Fruit fly (Drosophila melanogaster) whole organism, embryonic: ENCODE data around the gene CAH6.

Source experiments
- CG10274 ChIP-seq: fragments of 200-800 bp; sonication (Bioruptor generic); optimal IDR thresholded peaks from 3 replicates; lab custom pipeline; 2017; ENCODE audit warnings: missing biosample characterization, mild to moderate bottlenecking, missing genetic modification characterization
- CG12155 ChIP-seq: fragments of 200-800 bp; sonication (Bioruptor generic); optimal IDR thresholded peaks from 3 replicates; lab custom pipeline; 2016; ENCODE audit warnings: missing biosample characterization, missing genetic modification characterization
- CG12942 ChIP-seq: fragments of 200-800 bp; sonication (Bioruptor generic); optimal IDR thresholded peaks from 3 replicates; lab custom pipeline; 2016; ENCODE audit warnings: missing biosample characterization, missing genetic modification characterization
- CG14860 ChIP-seq: fragments of 200-800 bp; sonication (Bioruptor generic); IDR thresholded peaks from 3 replicates; pipeline ENCODE4 v1.3.6; 2022; ENCODE audit warnings: missing biosample characterization, missing genetic modification characterization; ENCODE audit not compliant: partially characterized antibody
- CG15269 ChIP-seq: fragments of 200-800 bp; sonication (Bioruptor generic); optimal IDR thresholded peaks from 2 replicates; lab custom pipeline; 2018; ENCODE audit warnings: missing biosample characterization, mild to moderate bottlenecking, missing genetic modification characterization, moderate library complexity
- CG18262 ChIP-seq: fragments of 200-800 bp; optimal IDR thresholded peaks from 3 replicates; lab custom pipeline; 2019; ENCODE audit warnings: missing biosample characterization, mild to moderate bottlenecking, missing genetic modification characterization, moderate library complexity
- CG18599 ChIP-seq: fragments of 200-800 bp; sonication (Bioruptor generic); optimal IDR thresholded peaks from 3 replicates; lab custom pipeline; 2017; ENCODE audit warnings: missing biosample characterization, missing genetic modification characterization, mild to moderate bottlenecking, moderate library complexity, missing genetic modification reagents
- CG2889 ChIP-seq: fragments of 200-800 bp; sonication (Bioruptor generic); IDR thresholded peaks from 3 replicates; pipeline ENCODE4 v1.3.6; 2022; ENCODE audit warnings: missing biosample characterization, missing genetic modification characterization
- CG33213 ChIP-seq: fragments of 200-800 bp; sonication (Bioruptor generic); optimal IDR thresholded peaks from 3 replicates; lab custom pipeline; 2016; ENCODE audit warnings: missing biosample characterization, missing genetic modification characterization
- CG4424 ChIP-seq: fragments of 200-800 bp; sonication (Bioruptor generic); optimal IDR thresholded peaks from 3 replicates; lab custom pipeline; 2016; ENCODE audit warnings: missing biosample characterization, missing genetic modification characterization
- CG6175 ChIP-seq: fragments of 200-800 bp; sonication (Bioruptor generic); IDR thresholded peaks from 3 replicates; pipeline ENCODE4 v1.3.6; 2022; ENCODE audit warnings: missing biosample characterization, missing genetic modification characterization
- CG6254 ChIP-seq: fragments of 200-800 bp; sonication (Bioruptor generic); optimal IDR thresholded peaks from 3 replicates; lab custom pipeline; 2017; ENCODE audit warnings: mild to moderate bottlenecking, missing biosample characterization, missing genetic modification reagents, missing genetic modification characterization
- CG6683 ChIP-seq: fragments of 200-800 bp; sonication (Bioruptor generic); optimal IDR thresholded peaks from 2 replicates; lab custom pipeline; 2017; ENCODE audit warnings: missing biosample characterization, mild to moderate bottlenecking, missing genetic modification characterization, missing genetic modification reagents
- CG6689 ChIP-seq: fragments of 200-800 bp; sonication (Bioruptor generic); IDR thresholded peaks from 2 replicates; pipeline ENCODE4 v1.3.6; 2022; ENCODE audit warnings: missing biosample characterization, missing genetic modification characterization
- CG8924 ChIP-seq: fragments of 200-800 bp; optimal IDR thresholded peaks from 3 replicates; lab custom pipeline; 2019; ENCODE audit warnings: missing biosample characterization, mild to moderate bottlenecking, missing genetic modification characterization, moderate library complexity
- CHES-1-like ChIP-seq: fragments of 200-800 bp; sonication (Bioruptor generic); optimal IDR thresholded peaks from 2 replicates; lab custom pipeline; 2016; ENCODE audit warnings: missing biosample characterization, missing genetic modification characterization
- CTCF ChIP-seq: fragments of 200-800 bp; sonication (Bioruptor generic); optimal IDR thresholded peaks from 2 replicates; lab custom pipeline; 2017; ENCODE audit warnings: missing biosample characterization, mild to moderate bottlenecking, missing genetic modification characterization, moderate library complexity
- Camta ChIP-seq: fragments of 200-800 bp; sonication (Bioruptor generic); optimal IDR thresholded peaks from 2 replicates; lab custom pipeline; 2016; ENCODE audit warnings: missing biosample characterization, missing genetic modification characterization
- Chrac-16 ChIP-seq: fragments of 200-800 bp; sonication (Bioruptor generic); optimal IDR thresholded peaks from 3 replicates; lab custom pipeline; 2016; ENCODE audit warnings: missing biosample characterization, missing genetic modification characterization
- CkIIα-i1 ChIP-seq: fragments of 200-800 bp; sonication (Bioruptor generic); IDR thresholded peaks from 2 replicates; pipeline ENCODE4 v1.3.6; 2022; ENCODE audit warnings: missing biosample characterization, missing genetic modification characterization
- D19B ChIP-seq: fragments of 200-800 bp; sonication (Bioruptor generic); optimal IDR thresholded peaks from 2 replicates; lab custom pipeline; 2017; ENCODE audit warnings: missing biosample characterization, mild to moderate bottlenecking, missing genetic modification characterization
- Dfd ChIP-seq, 2 experiments: fragments of >200 bp; optimal IDR thresholded peaks; 2 replicates each; lab custom pipeline; 2017; ENCODE audit warnings: missing biosample characterization in 2 of 2, missing genetic modification characterization in 2 of 2
- E2f1 ChIP-seq: fragments of 200-800 bp; sonication (Bioruptor generic); IDR thresholded peaks from 2 replicates; pipeline ENCODE4 v1.3.6; 2022; ENCODE audit warnings: missing biosample characterization, missing genetic modification characterization
- Fer2 ChIP-seq: fragments of 200-800 bp; sonication (Bioruptor generic); optimal IDR thresholded peaks from 2 replicates; lab custom pipeline; 2018; ENCODE audit warnings: missing biosample characterization, mild to moderate bottlenecking, missing genetic modification characterization, moderate library complexity
- Hand ChIP-seq: fragments of 200-800 bp; sonication (Bioruptor generic); optimal IDR thresholded peaks from 2 replicates; lab custom pipeline; 2017; ENCODE audit warnings: mild to moderate bottlenecking, missing biosample characterization, missing genetic modification reagents, missing genetic modification characterization
- Hsf ChIP-seq: fragments of 200-800 bp; sonication (Bioruptor generic); optimal IDR thresholded peaks from 3 replicates; lab custom pipeline; 2016; ENCODE audit warnings: missing biosample characterization, missing genetic modification characterization
- Max ChIP-seq: fragments of 200-800 bp; sonication (Bioruptor generic); optimal IDR thresholded peaks from 2 replicates; lab custom pipeline; 2016; ENCODE audit warnings: missing biosample characterization, mild to moderate bottlenecking, missing genetic modification characterization
- Mrtf ChIP-seq: fragments of 200-800 bp; sonication (Bioruptor generic); IDR thresholded peaks from 3 replicates; pipeline ENCODE4 v1.3.6; 2022; ENCODE audit warnings: missing biosample characterization, missing genetic modification characterization
- Scr ChIP-seq: fragments of 200-800 bp; sonication (Bioruptor generic); IDR thresholded peaks from 2 replicates; pipeline ENCODE4 v1.3.6; 2022; ENCODE audit warnings: missing biosample characterization, missing genetic modification characterization; ENCODE audit not compliant: partially characterized antibody
- bigmax ChIP-seq: fragments of 200-800 bp; sonication (Bioruptor generic); optimal IDR thresholded peaks from 2 replicates; lab custom pipeline; 2018; ENCODE audit warnings: missing biosample characterization, mild to moderate bottlenecking, missing genetic modification characterization
- cad ChIP-seq: fragments of >200 bp; optimal IDR thresholded peaks from 2 replicates; lab custom pipeline; 2017; ENCODE audit warnings: missing biosample characterization, missing genetic modification characterization
- esg ChIP-seq: fragments of 200-800 bp; sonication (Bioruptor generic); conservative IDR thresholded peaks from 2 replicates; pipeline ENCODE4 v1.3.6; 2022; ENCODE audit warnings: missing biosample characterization, missing genetic modification characterization
- eyg ChIP-seq: fragments of 200-800 bp; sonication (Bioruptor generic); optimal IDR thresholded peaks from 3 replicates; lab custom pipeline; 2016; ENCODE audit warnings: missing biosample characterization, missing genetic modification characterization
- grn ChIP-seq: fragments of 200-800 bp; sonication (Bioruptor generic); optimal IDR thresholded peaks from 3 replicates; lab custom pipeline; 2017; ENCODE audit warnings: missing biosample characterization, missing genetic modification characterization
- gt ChIP-seq: fragments of 200-800 bp; sonication (Bioruptor generic); IDR thresholded peaks from 2 replicates; pipeline ENCODE4 v1.3.6; 2022; ENCODE audit warnings: missing biosample characterization, missing genetic modification characterization
- h ChIP-seq: fragments of >200 bp; optimal IDR thresholded peaks from 2 replicates; lab custom pipeline; 2017
- hb ChIP-seq: fragments of 200-800 bp; sonication (Bioruptor generic); IDR thresholded peaks from 3 replicates; pipeline ENCODE4 v1.3.6; 2022; ENCODE audit warnings: missing biosample characterization, missing genetic modification characterization; ENCODE audit not compliant: partially characterized antibody
- jigr1 ChIP-seq: fragments of 200-800 bp; sonication (Bioruptor generic); IDR thresholded peaks from 3 replicates; pipeline ENCODE4 v1.3.6; 2022; ENCODE audit warnings: missing biosample characterization, missing genetic modification characterization
- kah ChIP-seq: fragments of 200-800 bp; sonication (Bioruptor generic); optimal IDR thresholded peaks from 2 replicates; lab custom pipeline; 2018; ENCODE audit warnings: missing biosample characterization, mild to moderate bottlenecking, missing genetic modification characterization
- kni ChIP-seq: fragments of 200-800 bp; sonication (Bioruptor generic); optimal IDR thresholded peaks from 3 replicates; lab custom pipeline; 2017; ENCODE audit warnings: mild to moderate bottlenecking, missing biosample characterization, missing genetic modification reagents, missing genetic modification characterization
- knrl ChIP-seq: fragments of 200-800 bp; sonication (Bioruptor generic); IDR thresholded peaks from 3 replicates; pipeline ENCODE4 v1.3.6; 2022; ENCODE audit warnings: missing biosample characterization, missing genetic modification characterization; ENCODE audit not compliant: partially characterized antibody
- nmo ChIP-seq: fragments of 200-800 bp; sonication (Bioruptor generic); optimal IDR thresholded peaks from 2 replicates; lab custom pipeline; 2018; ENCODE audit warnings: missing biosample characterization, mild to moderate bottlenecking, missing genetic modification characterization, moderate library complexity
- nom ChIP-seq: fragments of 200-800 bp; sonication (Bioruptor generic); optimal IDR thresholded peaks from 2 replicates; lab custom pipeline; 2017; ENCODE audit warnings: missing biosample characterization, missing genetic modification characterization, mild to moderate bottlenecking, moderate library complexity, missing genetic modification reagents
- odd ChIP-seq: fragments of 200-800 bp; sonication (Bioruptor generic); optimal IDR thresholded peaks from 2 replicates; lab custom pipeline; 2017; ENCODE audit warnings: missing biosample characterization, mild to moderate bottlenecking, missing genetic modification characterization
- sima ChIP-seq: fragments of 200-800 bp; sonication (Bioruptor generic); optimal IDR thresholded peaks from 2 replicates; lab custom pipeline; 2016; ENCODE audit warnings: missing biosample characterization, missing genetic modification characterization
- sr ChIP-seq: fragments of 200-800 bp; sonication (Bioruptor generic); IDR thresholded peaks from 3 replicates; pipeline ENCODE4 v1.3.6; 2022; ENCODE audit warnings: missing biosample characterization, missing genetic modification characterization
- ssp ChIP-seq: fragments of 200-800 bp; sonication (Bioruptor generic); IDR thresholded peaks from 2 replicates; pipeline ENCODE4 v1.3.6; 2022; ENCODE audit warnings: missing biosample characterization, missing genetic modification characterization
- stc ChIP-seq: fragments of 200-800 bp; sonication (Bioruptor generic); IDR thresholded peaks from 2 replicates; pipeline ENCODE4 v1.3.6; 2022; ENCODE audit warnings: missing biosample characterization, missing genetic modification characterization
- trh ChIP-seq: fragments of 200-800 bp; sonication (Bioruptor generic); optimal IDR thresholded peaks from 2 replicates; lab custom pipeline; 2016; ENCODE audit warnings: missing biosample characterization, missing genetic modification characterization
- wek ChIP-seq: fragments of 200-800 bp; sonication (Bioruptor generic); optimal IDR thresholded peaks from 3 replicates; lab custom pipeline; 2018; ENCODE audit warnings: missing biosample characterization, mild to moderate bottlenecking, missing genetic modification characterization, moderate library complexity

CAH6 gene

dm6 chr3R:31247281-31247995, 10.0 kb upstream of the CAH6 start (continued):
- TF ChIP-seq CG12155 (GFP tag; lab: Kevin White, UChicago) (peak; percentile 24), knrl (GFP tag; lab: Robert Waterston, UW) (no peak), jigr1 (GFP tag; lab: Robert Waterston, UW) (peak; percentile 36; the same call in 1 of the 3 replicates), Hsf (GFP tag; lab: Kevin White, UChicago) (peak; percentile 56), CG15269 (tag; lab: Kevin White, UChicago) (peak; percentile 88), CG10274 (GFP tag; lab: Kevin White, UChicago) (peak; percentile 41), esg (GFP tag; lab: Robert Waterston, UW) (peak; percentile 73), CkIIα-i1 (GFP tag; lab: Robert Waterston, UW) (no peak), wek (GFP tag; lab: Kevin White, UChicago) (peak; percentile 43), CG18599 (GFP tag; lab: Kevin White, UChicago) (peak; percentile 46), Camta (peak; percentile 60), CG8924 (tag; lab: Kevin White, UChicago) (peak; percentile 83), Fer2 (tag; lab: Kevin White, UChicago) (no peak), Max (peak; percentile 45), CG14860 (GFP tag; lab: Robert Waterston, UW) (no peak), CG4424 (GFP tag; lab: Kevin White, UChicago) (peak; percentile 81), Mrtf (peak; percentile 83), kni (peak; percentile 46), gt (GFP tag; lab: Robert Waterston, UW) (peak; percentile 48; the same call in 1 of the 2 replicates), CG2889 (peak; percentile 47; the same call in 1 of the 3 replicates), Dfd (GFP tag; optimal IDR thresholded peaks at IDR 0.05; lab: Kevin White, UChicago) (no peak), D19B (GFP tag; lab: Kevin White, UChicago) (no peak), Chrac-16 (peak; percentile 36), CG18262 (tag; lab: Kevin White, UChicago) (peak; percentile 80), hb (GFP tag; lab: Robert Waterston, UW) (no peak), h (no peak), CG12942 (peak; percentile 49), stc (peak; percentile 82), nmo (GFP tag; lab: Kevin White, UChicago) (peak; percentile 85), trh (GFP tag; lab: Kevin White, UChicago) (no peak), CG6683 (GFP tag; lab: Kevin White, UChicago) (peak; percentile 25), CG6175 (GFP tag; lab: Robert Waterston, UW) (no peak), grn (GFP tag; lab: Kevin White, UChicago) (peak; percentile 38), CG33213 (GFP tag; lab: Kevin White, UChicago) (peak; percentile 29), odd (GFP tag; lab: Kevin White, UChicago) (peak; percentile 45), kah (GFP tag; lab: Kevin White, UChicago) (peak; percentile 66), bigmax (no peak), Hand (GFP tag; lab: Kevin White, UChicago) (no peak), CG6689 (GFP tag; lab: Robert Waterston, UW) (peak; percentile 81), nom (GFP tag; lab: Kevin White, UChicago) (no peak), eyg (GFP tag; lab: Kevin White, UChicago) (peak; percentile 29), cad (GFP tag; lab: Kevin White, UChicago) (no peak), CG6254 (peak; percentile 62), CTCF (peak; percentile 30), sima (GFP tag; lab: Kevin White, UChicago) (no peak), E2f1 (GFP tag; lab: Robert Waterston, UW) (peak; percentile 80), Scr (GFP tag; lab: Robert Waterston, UW) (no peak), sr (GFP tag; lab: Robert Waterston, UW) (peak; percentile 49; the same call in 1 of the 3 replicates), CHES-1-like (no peak), ssp (GFP tag; lab: Robert Waterston, UW) (peak; percentile 70)
- TF ChIP-seq, all 482 proteins: peak for 318
